In genomic region chr3R:20312838-20313237, dm6 we compare ENCODE assay signal across 1 fruit fly cellular context.
TF ChIP-seq lines count a peak whose summit lies in the region.

No protein-coding gene starts in this region.

TF ChIP-seq in whole organism, embryonic, 481 proteins besides CTCF, POLR2A, EP300 and RAD21 (continued from another document and continues in another):
- TF ChIP-seq gsb-n (tag; optimal IDR thresholded peaks at IDR 0.05; lab: Kevin White, UChicago) (no peak), CG10147 (GFP tag; optimal IDR thresholded peaks at IDR 0.05; lab: Kevin White, UChicago) (peak; percentile 64), CG8765 (GFP tag; IDR thresholded peaks at IDR 0.05; lab: Robert Waterston, UW) (no peak), CG3163 (GFP tag; optimal IDR thresholded peaks at IDR 0.05; lab: Kevin White, UChicago) (no peak), slbo (GFP tag; IDR thresholded peaks at IDR 0.05; lab: Robert Waterston, UW) (peak; percentile 37; the same call in 1 of the 2 replicates), B-H2 (GFP tag; optimal IDR thresholded peaks at IDR 0.05; lab: Kevin White, UChicago) (no peak), CG9727 (GFP tag; optimal IDR thresholded peaks at IDR 0.05; lab: Kevin White, UChicago) (peak; percentile 66), Pdp1 (GFP tag; optimal IDR thresholded peaks at IDR 0.05; lab: Kevin White, UChicago) (peak; percentile 31 to 33), Sox100B (GFP tag; optimal IDR thresholded peaks at IDR 0.05; lab: Kevin White, UChicago) (peak; percentile 37), CG9876 (GFP tag; optimal IDR thresholded peaks at IDR 0.05; lab: Kevin White, UChicago) (no peak), mam (GFP tag; optimal IDR thresholded peaks at IDR 0.05; lab: Kevin White, UChicago) (no peak), Tbp (GFP tag; optimal IDR thresholded peaks at IDR 0.05; lab: Kevin White, UChicago) (no peak), cad (GFP tag; optimal IDR thresholded peaks at IDR 0.05; lab: Kevin White, UChicago) (no peak), CG4820 (GFP tag; optimal IDR thresholded peaks at IDR 0.05; lab: Kevin White, UChicago) (peak; percentile 30), CG2678 (tag; optimal IDR thresholded peaks at IDR 0.05; lab: Kevin White, UChicago) (peak; percentile 54), gce (GFP tag; IDR thresholded peaks at IDR 0.05; lab: Robert Waterston, UW) (no peak), CG9817 (tag; optimal IDR thresholded peaks at IDR 0.05; lab: Kevin White, UChicago) (no peak), CG7745 (tag; optimal IDR thresholded peaks at IDR 0.05; lab: Kevin White, UChicago) (no peak), Nf-YA (GFP tag; IDR thresholded peaks at IDR 0.05; lab: Robert Waterston, UW) (no peak), Antp (GFP tag; optimal IDR thresholded peaks at IDR 0.05; lab: Kevin White, UChicago) (no peak), dm (GFP tag; optimal IDR thresholded peaks at IDR 0.05; lab: Kevin White, UChicago) (no peak), CG10979 (tag; optimal IDR thresholded peaks at IDR 0.05; lab: Kevin White, UChicago) (peak; percentile 30), Dfd (GFP tag; optimal IDR thresholded peaks at IDR 0.05; lab: Kevin White, UChicago) (no peak), sd (tag; optimal IDR thresholded peaks at IDR 0.05; lab: Kevin White, UChicago) (no peak), E2f1 (GFP tag; IDR thresholded peaks at IDR 0.05; lab: Robert Waterston, UW) (no peak), Abd-B (GFP tag; optimal IDR thresholded peaks at IDR 0.05; lab: Kevin White, UChicago) (peak; percentile 28), da (GFP tag; optimal IDR thresholded peaks at IDR 0.05; lab: Kevin White, UChicago) (no peak), sisA (GFP tag; IDR thresholded peaks at IDR 0.05; lab: Robert Waterston, UW) (0 out of 2 replicates have a peak, but pooled peaks have one; percentile 13), CG7271 (tag; optimal IDR thresholded peaks at IDR 0.05; lab: Kevin White, UChicago) (no peak), CG42726 (GFP tag; IDR thresholded peaks at IDR 0.05; lab: Robert Waterston, UW; ENCODE audit: partially characterized antibody) (no peak), CG11398 (GFP tag; optimal IDR thresholded peaks at IDR 0.05; lab: Kevin White, UChicago) (no peak), lab (GFP tag; optimal IDR thresholded peaks at IDR 0.05; lab: Kevin White, UChicago) (peak; percentile 80), mld (GFP tag; IDR thresholded peaks at IDR 0.05; lab: Robert Waterston, UW; ENCODE audit: partially characterized antibody) (no peak), CG12219 (GFP tag; optimal IDR thresholded peaks at IDR 0.05; lab: Kevin White, UChicago) (no peak), CG8388 (GFP tag; optimal IDR thresholded peaks at IDR 0.05; lab: Kevin White, UChicago) (no peak), CG4730 (GFP tag; IDR thresholded peaks at IDR 0.05; lab: Robert Waterston, UW) (peak; percentile 48), psq (GFP tag; optimal IDR thresholded peaks at IDR 0.05; lab: Kevin White, UChicago) (no peak), CG7372 (GFP tag; IDR thresholded peaks at IDR 0.05; lab: Robert Waterston, UW) (no peak), Sry-β (GFP tag; optimal IDR thresholded peaks at IDR 0.05; lab: Kevin White, UChicago) (no peak), CG17612 (GFP tag; IDR thresholded peaks at IDR 0.05; lab: Robert Waterston, UW) (0 out of 2 replicates have a peak, but pooled peaks have one; percentile 36), Hsf (GFP tag; optimal IDR thresholded peaks at IDR 0.05; lab: Kevin White, UChicago) (peak; percentile 27), CG31224 (GFP tag; IDR thresholded peaks at IDR 0.05; lab: Robert Waterston, UW) (peak; percentile 26; the same call in 1 of the 2 replicates), pnt (GFP tag; optimal IDR thresholded peaks at IDR 0.05; lab: Kevin White, UChicago) (no peak), al (GFP tag; IDR thresholded peaks at IDR 0.05; lab: Robert Waterston, UW) (peak; percentile 27; the same call in 1 of the 2 replicates), CG31441 (GFP tag; IDR thresholded peaks at IDR 0.05; lab: Robert Waterston, UW) (peak; percentile 60; the same call in 1 of the 2 replicates), Mad (GFP tag; optimal IDR thresholded peaks at IDR 0.05; lab: Kevin White, UChicago) (no peak), Trl (optimal IDR thresholded peaks at IDR 0.05; lab: Kevin White, UChicago) (no peak), Trl (GFP tag; optimal IDR thresholded peaks at IDR 0.05; lab: Kevin White, UChicago) (no peak), h (optimal IDR thresholded peaks at IDR 0.05; lab: Kevin White, UChicago) (no peak), H2.0 (GFP tag; IDR thresholded peaks at IDR 0.05; lab: Robert Waterston, UW) (no peak), nom (GFP tag; optimal IDR thresholded peaks at IDR 0.05; lab: Kevin White, UChicago) (no peak), tx (GFP tag; optimal IDR thresholded peaks at IDR 0.05; lab: Kevin White, UChicago) (no peak), Blimp-1 (GFP tag; optimal IDR thresholded peaks at IDR 0.05; lab: Kevin White, UChicago) (peak; percentile 42), Dip3 (GFP tag; optimal IDR thresholded peaks at IDR 0.05; lab: Kevin White, UChicago) (peak; percentile 63), CG12236 (GFP tag; optimal IDR thresholded peaks at IDR 0.05; lab: Kevin White, UChicago) (no peak), Fer1 (GFP tag; optimal IDR thresholded peaks at IDR 0.05; lab: Kevin White, UChicago) (peak; percentile 52), maf-S (GFP tag; optimal IDR thresholded peaks at IDR 0.05; lab: Kevin White, UChicago) (no peak), MTF-1 (GFP tag; optimal IDR thresholded peaks at IDR 0.05; lab: Kevin White, UChicago; ENCODE audit: borderline replicate concordance) (no peak), az2 (GFP tag; optimal IDR thresholded peaks at IDR 0.05; lab: Kevin White, UChicago) (no peak), ara (GFP tag; IDR thresholded peaks at IDR 0.05; lab: Robert Waterston, UW) (no peak), Med (GFP tag; lab: Kevin White, UChicago) (peak; percentile 85), lov (optimal IDR thresholded peaks at IDR 0.05; lab: Kevin White, UChicago) (no peak), lov (GFP tag; IDR thresholded peaks at IDR 0.05; lab: Robert Waterston, UW) (no peak), luna (GFP tag; optimal IDR thresholded peaks at IDR 0.05; lab: Kevin White, UChicago) (no peak), otp (GFP tag; IDR thresholded peaks at IDR 0.05; lab: Robert Waterston, UW) (0 out of 3 replicates have a peak, but pooled peaks have one; percentile 23), CG18476 (GFP tag; optimal IDR thresholded peaks at IDR 0.05; lab: Kevin White, UChicago) (peak; percentile 20), croc (GFP tag; conservative IDR thresholded peaks at IDR 0.05; lab: Robert Waterston, UW) (no peak), CG14860 (GFP tag; IDR thresholded peaks at IDR 0.05; lab: Robert Waterston, UW; ENCODE audit: partially characterized antibody) (no peak), Hr78 (GFP tag; optimal IDR thresholded peaks at IDR 0.05; lab: Kevin White, UChicago) (no peak), CG10209 (GFP tag; optimal IDR thresholded peaks at IDR 0.05; lab: Kevin White, UChicago) (no peak), Oaz (GFP tag; IDR thresholded peaks at IDR 0.05; lab: Robert Waterston, UW) (no peak), fd96Cb (tag; optimal IDR thresholded peaks at IDR 0.05; lab: Kevin White, UChicago) (peak; percentile 24), PHDP (tag; optimal IDR thresholded peaks at IDR 0.05; lab: Kevin White, UChicago) (no peak), Kr (GFP tag; optimal IDR thresholded peaks at IDR 0.05; lab: Kevin White, UChicago) (no peak), pita (GFP tag; optimal IDR thresholded peaks at IDR 0.05; lab: Kevin White, UChicago) (no peak), CG17359 (tag; optimal IDR thresholded peaks at IDR 0.05; lab: Kevin White, UChicago) (peak; percentile 70), Ravus (GFP tag; IDR thresholded peaks at IDR 0.05; lab: Robert Waterston, UW) (peak; percentile 13), CHES-1-like (GFP tag; optimal IDR thresholded peaks at IDR 0.05; lab: Kevin White, UChicago) (no peak), C15 (GFP tag; IDR thresholded peaks at IDR 0.05; lab: Robert Waterston, UW) (no peak), dmrt99B (tag; optimal IDR thresholded peaks at IDR 0.05; lab: Kevin White, UChicago) (peak; percentile 48), tup (GFP tag; optimal IDR thresholded peaks at IDR 0.05; lab: Kevin White, UChicago) (no peak), Opbp (GFP tag; IDR thresholded peaks at IDR 0.05; lab: Robert Waterston, UW; ENCODE audit: partially characterized antibody) (no peak), CG18262 (tag; optimal IDR thresholded peaks at IDR 0.05; lab: Kevin White, UChicago) (peak; percentile 47), Nf-YB (GFP tag; optimal IDR thresholded peaks at IDR 0.05; lab: Kevin White, UChicago) (no peak), Ets65A (GFP tag; lab: Kevin White, UChicago) (no peak), phol (tag; optimal IDR thresholded peaks at IDR 0.05; lab: Kevin White, UChicago) (peak; percentile 54), eyg (GFP tag; optimal IDR thresholded peaks at IDR 0.05; lab: Kevin White, UChicago) (no peak), exex (tag; optimal IDR thresholded peaks at IDR 0.05; lab: Kevin White, UChicago) (no peak), ems (GFP tag; optimal IDR thresholded peaks at IDR 0.05; lab: Kevin White, UChicago) (peak; percentile 62), trem (tag; optimal IDR thresholded peaks at IDR 0.05; lab: Kevin White, UChicago) (no peak), Gug (GFP tag; IDR thresholded peaks at IDR 0.05; lab: Robert Waterston, UW) (peak; percentile 52; the same call in 1 of the 4 replicates), Nf-YC (tag; optimal IDR thresholded peaks at IDR 0.05; lab: Kevin White, UChicago) (peak; percentile 4), CG7786 (GFP tag; optimal IDR thresholded peaks at IDR 0.05; lab: Kevin White, UChicago) (no peak), Taf1 (GFP tag; IDR thresholded peaks at IDR 0.05; lab: Robert Waterston, UW) (no peak), CG18599 (GFP tag; optimal IDR thresholded peaks at IDR 0.05; lab: Kevin White, UChicago) (peak; percentile 79), Camta (GFP tag; optimal IDR thresholded peaks at IDR 0.05; lab: Kevin White, UChicago) (no peak), dati (GFP tag; IDR thresholded peaks at IDR 0.05; lab: Robert Waterston, UW) (no peak), Lpt (GFP tag; optimal IDR thresholded peaks at IDR 0.05; lab: Kevin White, UChicago) (no peak), CG2116 (GFP tag; optimal IDR thresholded peaks at IDR 0.05; lab: Kevin White, UChicago) (no peak), CG4360 (GFP tag; IDR thresholded peaks at IDR 0.05; lab: Robert Waterston, UW) (no peak), NC2α (GFP tag; optimal IDR thresholded peaks at IDR 0.05; lab: Kevin White, UChicago) (no peak), sug (tag; optimal IDR thresholded peaks at IDR 0.05; lab: Kevin White, UChicago) (peak; percentile 21), CG7928 (GFP tag; optimal IDR thresholded peaks at IDR 0.05; lab: Kevin White, UChicago) (no peak), CG15479 (GFP tag; optimal IDR thresholded peaks at IDR 0.05; lab: Kevin White, UChicago) (no peak), unc-4 (GFP tag; IDR thresholded peaks at IDR 0.05; lab: Robert Waterston, UW; ENCODE audit: partially characterized antibody) (no peak), Meics (GFP tag; optimal IDR thresholded peaks at IDR 0.05; lab: Kevin White, UChicago) (peak; percentile 80), CG4328 (GFP tag; optimal IDR thresholded peaks at IDR 0.05; lab: Kevin White, UChicago) (no peak), cas (GFP tag; IDR thresholded peaks at IDR 0.05; lab: Robert Waterston, UW) (no peak), zen (tag; optimal IDR thresholded peaks at IDR 0.05; lab: Kevin White, UChicago) (no peak), Xbp1 (GFP tag; optimal IDR thresholded peaks at IDR 0.05; lab: Kevin White, UChicago) (no peak), CG11504 (tag; optimal IDR thresholded peaks at IDR 0.05; lab: Kevin White, UChicago) (peak; percentile 68), CG31388 (GFP tag; optimal IDR thresholded peaks at IDR 0.05; lab: Kevin White, UChicago) (no peak), CG4854 (GFP tag; optimal IDR thresholded peaks at IDR 0.05; lab: Kevin White, UChicago) (peak; percentile 30), CG9215 (GFP tag; IDR thresholded peaks at IDR 0.05; lab: Robert Waterston, UW) (no peak), CG12391 (tag; optimal IDR thresholded peaks at IDR 0.05; lab: Kevin White, UChicago) (no peak), Ada2b (GFP tag; IDR thresholded peaks at IDR 0.05; lab: Robert Waterston, UW) (peak; percentile 41; the same call in 1 of the 2 replicates), schlank (tag; optimal IDR thresholded peaks at IDR 0.05; lab: Kevin White, UChicago) (no peak), tll (GFP tag; optimal IDR thresholded peaks at IDR 0.05; lab: Kevin White, UChicago) (no peak), dan (GFP tag; IDR thresholded peaks at IDR 0.05; lab: Robert Waterston, UW) (no peak), CG6254 (GFP tag; optimal IDR thresholded peaks at IDR 0.05; lab: Kevin White, UChicago) (no peak), gt (GFP tag; IDR thresholded peaks at IDR 0.05; lab: Robert Waterston, UW) (no peak), CG2129 (GFP tag; IDR thresholded peaks at IDR 0.05; lab: Robert Waterston, UW; ENCODE audit: partially characterized antibody) (no peak), Six4 (GFP tag; optimal IDR thresholded peaks at IDR 0.05; lab: Kevin White, UChicago) (peak; percentile 41), Deaf1 (tag; optimal IDR thresholded peaks at IDR 0.05; lab: Kevin White, UChicago) (peak; percentile 14), CG17568 (GFP tag; optimal IDR thresholded peaks at IDR 0.05; lab: Kevin White, UChicago) (no peak), Asciz (GFP tag; optimal IDR thresholded peaks at IDR 0.05; lab: Kevin White, UChicago) (peak; percentile 35), prd (optimal IDR thresholded peaks at IDR 0.05; lab: Kevin White, UChicago) (no peak), prd (GFP tag; IDR thresholded peaks at IDR 0.05; lab: Robert Waterston, UW) (no peak; the same call in 2 of the 3 replicates), ro (GFP tag; IDR thresholded peaks at IDR 0.05; lab: Robert Waterston, UW) (no peak), sr (GFP tag; IDR thresholded peaks at IDR 0.05; lab: Robert Waterston, UW) (no peak), CG13287 (GFP tag; IDR thresholded peaks at IDR 0.05; lab: Robert Waterston, UW; ENCODE audit: partially characterized antibody) (no peak), chn (GFP tag; optimal IDR thresholded peaks at IDR 0.05; lab: Kevin White, UChicago) (no peak), Fer3 (tag; optimal IDR thresholded peaks at IDR 0.05; lab: Kevin White, UChicago) (peak; percentile 50), sc (optimal IDR thresholded peaks at IDR 0.05; lab: Kevin White, UChicago) (no peak), sc (GFP tag; optimal IDR thresholded peaks at IDR 0.05; lab: Kevin White, UChicago) (no peak), hbn (GFP tag; IDR thresholded peaks at IDR 0.05; lab: Robert Waterston, UW; ENCODE audit: partially characterized antibody) (no peak), HLHmδ (GFP tag; optimal IDR thresholded peaks at IDR 0.05; lab: Kevin White, UChicago) (no peak)
